Worm (Caenorhabditis elegans) whole organism, L4/young adult: ENCODE results near the gene atl-1.

Experiments used
- W03F9.2 ChIP-seq: fragments of 150-350 bp; optimal IDR thresholded peaks from 2 replicates; lab custom pipeline; 2014; ENCODE audit warnings: missing biosample characterization, missing genetic modification characterization
- dao-5 ChIP-seq: sonication (generic microtip); optimal IDR thresholded peaks from 2 replicates; lab custom pipeline; 2016; ENCODE audit warnings: missing genotype, missing genetic modification characterization, moderate library complexity, missing compliant biosample characterization
- him-1 ChIP-seq: sonication (generic microtip); optimal IDR thresholded peaks from 2 replicates; lab custom pipeline; 2016; ENCODE audit warnings: missing genotype, missing genetic modification reagents, missing genetic modification characterization, missing compliant biosample characterization

Gene atl-1

DNA sequence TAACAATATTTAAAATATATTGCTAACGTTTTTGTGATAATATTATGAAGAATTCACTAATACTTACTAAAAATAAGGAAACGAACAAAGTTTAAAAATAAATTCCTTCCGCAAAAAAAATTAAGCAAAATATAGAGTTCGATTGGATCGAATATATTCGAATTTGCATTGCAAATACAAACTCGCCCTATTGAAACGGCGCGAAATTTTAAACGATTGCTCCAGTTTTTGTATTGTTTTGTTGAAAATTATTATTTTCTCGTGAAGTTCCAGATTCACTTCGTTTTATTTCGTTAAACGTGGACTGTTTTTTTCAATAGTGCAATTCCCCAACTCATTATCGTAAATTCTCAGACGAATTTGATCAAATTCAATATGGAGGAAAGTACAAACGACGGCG, at the start of gene atl-1, which contains the start of gene hcp-2:
TSS of gene atl-1 (minus strand) at position 89 of the 400 bp plus-strand sequence.
TSS of gene hcp-2 (plus strand) at position 353 of the 400 bp plus-strand sequence.
- no peak for TF ChIP-seq dao-5 (tag; lab: Kevin White, UChicago)
- no peak for TF ChIP-seq him-1 (tag; lab: Kevin White, UChicago)
- no peak for TF ChIP-seq W03F9.2 (tag; lab: Kevin White, UChicago)

DNA sequence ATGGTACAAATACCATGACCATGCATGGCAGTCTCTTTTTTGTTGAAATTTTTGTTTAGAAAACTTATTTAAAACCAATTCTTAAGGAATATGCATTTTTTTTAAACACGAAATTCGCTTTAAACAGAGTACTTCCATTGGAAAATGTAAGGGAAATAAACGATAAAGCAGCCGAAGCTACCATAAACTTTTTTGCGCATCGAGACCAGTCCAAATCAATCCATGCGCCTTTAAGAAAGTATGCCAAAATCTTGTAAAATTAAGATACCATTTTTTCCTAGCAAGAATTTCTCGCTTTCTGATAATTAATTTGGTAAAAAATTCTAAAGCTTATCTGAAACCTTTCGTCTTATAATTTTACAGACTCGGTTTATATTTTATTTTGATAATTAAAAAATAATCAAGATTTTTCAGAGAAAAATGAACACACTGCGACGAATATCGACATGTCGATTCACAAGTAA, 47.3 kb upstream of the atl-1 start, which contains the start of gene ZK287.7:
TSS of gene ZK287.7 (plus strand) at position 414 of the 464 bp plus-strand sequence.
- TF ChIP-seq W03F9.2 (tag; lab: Kevin White, UChicago) (no peak), dao-5 (tag; lab: Kevin White, UChicago) (no peak), him-1 (tag; lab: Kevin White, UChicago) (no peak)

DNA sequence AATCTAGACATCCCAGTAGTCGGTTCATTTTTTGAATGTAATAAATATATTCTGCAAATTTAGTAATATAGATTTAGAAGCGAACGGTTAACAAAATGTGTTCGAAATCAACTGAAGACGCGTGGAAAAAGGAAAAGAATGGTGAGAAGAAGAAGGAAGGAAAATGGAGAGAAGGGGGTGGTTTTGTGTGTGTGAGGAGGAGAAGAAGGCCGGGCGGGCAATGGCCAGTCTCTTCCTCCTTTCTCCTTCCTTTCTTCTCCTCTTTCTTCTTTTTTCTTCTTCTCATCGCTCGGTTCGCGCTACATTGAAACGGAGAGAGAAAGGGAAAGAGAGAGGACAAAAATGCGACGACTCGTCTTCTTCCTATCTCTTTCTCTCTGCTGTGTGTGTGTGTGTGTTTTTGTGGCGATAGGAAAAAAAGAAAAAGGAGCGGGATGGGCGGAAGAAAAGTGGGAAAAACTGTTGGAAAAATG, 46.8 kb upstream of the atl-1 start, which contains the start of gene ztf-9:
TSS of gene ztf-9 (minus strand) at position 51 of the 473 bp plus-strand sequence.
- TF ChIP-seq him-1 (tag; lab: Kevin White, UChicago), result peak; percentile 4
- TF ChIP-seq W03F9.2 (tag; lab: Kevin White, UChicago), result no peak
- no peak for TF ChIP-seq dao-5 (tag; lab: Kevin White, UChicago)

DNA sequence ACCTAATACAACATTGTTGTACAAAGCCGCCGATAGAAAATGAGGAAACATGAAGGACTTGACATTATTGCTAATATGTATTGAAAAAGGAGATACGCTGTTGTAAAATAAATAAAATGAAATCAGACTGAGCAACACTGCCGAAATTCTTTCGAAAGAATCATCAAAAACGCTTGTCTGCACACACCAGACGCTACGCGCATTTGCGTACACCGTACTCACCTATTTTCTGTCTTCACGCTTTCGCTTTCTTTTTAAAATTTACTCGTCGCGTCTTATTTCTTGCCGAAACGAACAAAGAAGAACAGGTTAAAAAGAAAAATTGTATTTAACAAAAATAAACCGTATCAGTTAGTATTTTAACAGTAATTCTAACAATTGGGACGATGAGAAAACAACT, 45.3 kb upstream of the atl-1 start:
- TF ChIP-seq him-1 (tag; lab: Kevin White, UChicago) (no peak), dao-5 (tag; lab: Kevin White, UChicago) (no peak), W03F9.2 (tag; lab: Kevin White, UChicago) (peak; percentile 84)

DNA sequence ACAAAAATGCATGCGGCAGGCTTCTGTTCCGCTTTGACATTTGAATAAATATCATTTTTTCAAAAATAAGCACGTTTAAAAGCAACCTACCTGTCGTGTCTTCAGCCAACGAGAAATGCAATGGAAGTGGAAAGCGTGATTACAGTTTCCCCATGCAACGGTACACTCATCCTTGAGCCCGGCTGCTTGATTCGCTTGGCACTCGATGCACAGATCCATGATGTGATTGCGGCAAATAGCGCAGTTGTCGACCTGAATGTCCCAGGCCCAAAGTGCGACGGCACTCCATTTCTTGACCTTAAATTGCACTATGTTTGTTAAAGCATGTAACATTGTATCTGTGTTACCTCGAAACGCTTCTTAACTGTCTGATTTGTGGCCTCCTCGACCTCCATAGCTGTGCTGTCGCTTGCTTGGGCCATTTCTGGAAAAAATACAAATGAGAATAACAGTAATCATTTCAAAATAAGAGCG, 44.7 kb upstream of the atl-1 start, which contains the start of gene rbx-1:
TSS of gene rbx-1 (minus strand) at position 424 of the 474 bp plus-strand sequence.
- TF ChIP-seq dao-5 (tag; lab: Kevin White, UChicago), result no peak
- TF ChIP-seq him-1 (tag; lab: Kevin White, UChicago), result no peak
- TF ChIP-seq W03F9.2 (tag; lab: Kevin White, UChicago), result no peak

DNA sequence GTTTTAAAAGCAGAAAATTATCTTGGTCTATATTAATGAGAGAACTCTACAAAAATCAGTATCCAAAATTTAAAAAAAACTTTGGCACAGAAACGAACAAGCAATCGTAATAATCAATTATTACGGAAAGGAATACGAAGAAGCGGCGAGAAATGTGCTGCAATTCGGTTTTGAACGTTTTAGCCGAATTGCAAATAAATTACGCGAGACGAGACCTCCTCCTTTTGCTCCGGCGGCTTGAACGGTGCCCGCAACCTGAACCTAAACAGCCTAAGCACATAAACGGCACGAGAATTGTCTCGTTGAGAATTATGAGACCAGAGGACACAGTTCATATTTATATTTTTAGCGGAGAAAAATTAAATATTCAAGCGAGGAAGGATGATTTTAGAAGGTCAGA, 44.0 kb upstream of the atl-1 start:
- TF ChIP-seq W03F9.2 (tag; lab: Kevin White, UChicago) (no peak), him-1 (tag; lab: Kevin White, UChicago) (no peak), dao-5 (tag; lab: Kevin White, UChicago) (no peak)

DNA sequence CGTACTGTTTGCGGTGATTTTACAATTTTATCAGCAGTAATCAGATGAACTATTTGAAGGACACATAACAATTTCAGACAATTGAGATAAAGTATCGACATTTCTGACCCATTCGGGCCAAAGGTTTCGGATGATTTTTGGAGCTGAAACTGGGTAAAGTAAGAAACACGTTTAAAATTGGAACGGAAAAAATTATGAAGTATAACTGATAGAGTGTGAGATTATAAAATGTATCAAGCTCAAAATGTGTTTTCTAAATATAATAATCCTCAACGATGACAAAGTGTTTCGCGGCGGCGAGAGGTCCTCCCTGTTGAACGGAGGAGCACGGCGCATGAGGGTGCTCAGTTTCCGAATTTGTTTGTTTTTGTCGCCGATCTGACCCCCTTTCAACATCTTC, 40.2 kb upstream of the atl-1 start, which contains the start of gene ZK287.4:
TSS of gene ZK287.4 (minus strand) at position 101 of the 400 bp plus-strand sequence.
- TF ChIP-seq him-1 (tag; lab: Kevin White, UChicago) (no peak), dao-5 (tag; lab: Kevin White, UChicago) (no peak)

DNA sequence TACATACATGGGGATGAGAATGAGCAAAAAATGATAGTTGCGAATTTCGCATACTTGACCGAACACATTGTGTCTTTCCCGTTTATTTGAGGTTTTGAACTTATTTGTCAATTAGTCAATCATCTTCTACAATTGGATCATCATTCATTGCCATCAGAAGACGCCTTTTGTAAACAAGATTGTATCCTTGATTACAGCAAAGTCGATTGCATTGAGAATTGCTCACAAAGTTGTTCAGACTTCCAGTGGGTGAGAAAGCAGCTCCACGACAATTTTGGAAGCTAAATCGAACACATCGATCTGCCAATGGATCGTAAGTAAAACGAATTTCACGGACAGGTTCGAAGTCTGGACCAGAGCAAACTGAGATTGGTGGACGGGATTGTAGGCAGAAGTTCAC, 34.9 kb upstream of the atl-1 start:
- TF ChIP-seq dao-5 (tag; lab: Kevin White, UChicago) (no peak), W03F9.2 (tag; lab: Kevin White, UChicago) (no peak), him-1 (tag; lab: Kevin White, UChicago) (no peak)

DNA sequence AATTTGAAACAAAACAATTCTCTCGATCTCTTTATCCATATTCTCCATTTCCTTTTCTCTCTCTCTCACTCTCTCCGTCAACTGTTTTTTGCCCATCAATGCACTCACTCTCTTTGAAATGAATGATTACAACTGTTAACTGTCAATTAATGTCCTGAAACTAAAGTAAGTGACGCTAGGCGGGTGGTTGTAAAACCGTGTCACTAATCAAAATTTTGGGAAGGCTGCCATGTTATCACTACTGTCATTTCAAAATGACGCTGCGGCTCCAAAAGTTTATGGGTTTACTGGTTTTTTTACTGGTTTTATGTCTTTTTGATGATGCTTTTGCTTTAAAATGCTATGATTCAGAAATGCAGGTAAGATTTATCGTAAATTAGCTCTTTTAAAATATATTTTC, 33.8 kb upstream of the atl-1 start, which contains the start of gene ZK287.9:
TSS of gene ZK287.9 (plus strand) at position 192 of the 400 bp plus-strand sequence.
- TF ChIP-seq him-1 (tag; lab: Kevin White, UChicago), result no peak
- TF ChIP-seq W03F9.2 (tag; lab: Kevin White, UChicago), result no peak
- TF ChIP-seq dao-5 (tag; lab: Kevin White, UChicago), result no peak

DNA sequence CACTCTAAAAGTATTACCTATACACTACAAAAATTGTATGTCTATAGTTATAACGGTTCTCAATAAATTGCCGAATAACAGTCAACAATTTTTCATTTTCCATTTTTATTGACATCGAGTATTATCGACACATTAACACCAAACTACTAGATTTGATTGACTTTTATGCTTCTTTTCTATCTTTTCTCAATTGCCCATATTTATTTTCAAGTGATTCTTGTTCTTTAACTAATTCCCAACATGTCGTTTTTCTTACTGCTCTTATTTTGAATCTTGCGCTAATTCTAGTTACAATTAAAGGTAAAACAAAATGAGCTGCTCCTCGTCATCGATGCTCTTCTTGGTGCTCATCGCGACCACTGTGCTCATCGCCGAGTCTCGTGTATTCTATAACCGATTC, 32.6 kb upstream of the atl-1 start, which contains the start of gene cthd-1:
TSS of gene cthd-1 (plus strand) at position 301 of the 400 bp plus-strand sequence.
- TF ChIP-seq him-1 (tag; lab: Kevin White, UChicago) (no peak), W03F9.2 (tag; lab: Kevin White, UChicago) (no peak), dao-5 (tag; lab: Kevin White, UChicago) (no peak)

DNA sequence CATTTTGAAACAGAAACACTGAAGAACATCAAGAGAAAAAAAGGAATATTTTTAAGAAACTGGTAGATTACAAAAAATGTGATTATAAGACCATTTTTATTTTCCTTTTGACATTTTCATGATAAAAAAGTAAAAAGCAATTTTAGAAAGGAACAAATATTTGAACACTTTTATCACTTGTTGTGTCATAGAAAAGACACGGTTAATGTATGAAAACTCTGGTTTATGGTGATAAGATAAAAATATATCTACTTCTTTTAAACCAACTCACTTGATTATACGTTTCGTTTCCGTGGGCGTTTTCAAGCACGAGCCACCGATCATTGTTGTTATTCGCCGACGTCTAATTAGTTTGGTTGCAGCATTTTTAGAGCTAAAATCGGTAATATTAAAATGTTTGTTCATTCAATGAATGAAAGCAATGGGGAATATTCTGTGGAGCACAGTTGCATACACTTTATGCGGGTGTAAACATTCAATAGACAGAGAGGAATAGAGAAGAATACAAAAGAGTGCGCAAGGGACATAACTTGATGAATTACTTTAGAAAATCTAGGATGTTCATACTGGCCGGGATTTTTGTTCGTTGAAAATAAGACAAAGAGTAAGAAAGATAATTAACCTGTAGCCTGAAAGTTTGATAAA, 27.9 kb upstream of the atl-1 start, which contains the start of gene sulp-8:
TSS of gene sulp-8 (minus strand) at position 469 of the 645 bp plus-strand sequence.
- TF ChIP-seq dao-5 (tag; lab: Kevin White, UChicago), result no peak

DNA sequence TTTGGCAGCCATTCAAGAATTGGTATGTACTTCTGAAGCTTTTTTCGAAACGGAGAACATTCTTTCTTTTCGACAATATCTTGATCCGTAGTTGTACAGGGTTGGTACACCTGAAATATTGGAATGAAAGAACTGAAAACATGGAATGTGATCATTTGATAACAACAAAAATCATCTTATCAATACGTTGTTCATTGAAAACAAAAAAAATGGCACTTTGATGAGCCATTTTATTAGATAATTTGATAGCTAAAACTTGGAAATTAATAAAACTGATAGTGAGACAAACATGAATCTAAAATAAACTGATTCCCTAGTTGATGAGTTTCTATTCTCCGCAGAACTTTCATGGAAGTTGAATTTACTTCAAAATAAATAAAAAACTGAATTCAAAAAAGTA, 27.1 kb upstream of the atl-1 start:
- no peak for TF ChIP-seq W03F9.2 (tag; lab: Kevin White, UChicago)
- TF ChIP-seq dao-5 (tag; lab: Kevin White, UChicago), result no peak
- TF ChIP-seq him-1 (tag; lab: Kevin White, UChicago), result no peak

DNA sequence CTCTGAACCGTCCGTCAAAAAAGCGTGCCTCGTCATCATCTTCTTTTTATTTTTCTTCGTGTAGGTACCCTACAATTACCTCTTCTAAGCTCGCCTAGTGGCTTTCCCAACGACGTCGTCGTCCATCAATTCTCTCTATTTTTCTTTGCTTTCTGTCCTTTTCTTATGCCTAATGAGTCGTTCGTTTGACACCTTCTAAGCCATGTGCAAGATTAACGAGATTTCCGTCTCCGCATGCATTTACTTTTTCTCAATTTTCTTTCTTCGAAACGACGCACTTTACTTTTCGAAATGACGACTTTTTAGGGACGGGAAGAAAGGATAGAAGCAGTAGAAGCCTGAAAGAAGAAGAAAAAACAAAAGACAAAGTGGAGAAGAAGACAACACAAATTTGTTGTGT, 21.0 kb upstream of the atl-1 start, which contains the start of gene ZK287.1:
TSS of gene ZK287.1 (plus strand) at position 301 of the 400 bp plus-strand sequence.
- TF ChIP-seq W03F9.2 (tag; lab: Kevin White, UChicago), result no peak
- TF ChIP-seq him-1 (tag; lab: Kevin White, UChicago), result no peak
- no peak for TF ChIP-seq dao-5 (tag; lab: Kevin White, UChicago)
